Fruit fly (Drosophila melanogaster) whole organism, embryonic: ENCODE results near the gene CG17224.
A peak's percentile ranks its signal among the peaks of the same experiment; 100 is the strongest.

Experiments
- Adf1 ChIP-seq: fragments of 200-800 bp; sonication (Bioruptor generic); IDR thresholded peaks from 2 replicates; pipeline ENCODE4 v1.3.6; 2022; ENCODE audit warnings: missing biosample characterization, missing genetic modification characterization
- Atf-2 ChIP-seq: fragments of 200-800 bp; sonication (Bioruptor generic); optimal IDR thresholded peaks from 2 replicates; lab custom pipeline; 2016; ENCODE audit warnings: missing biosample characterization, missing genetic modification characterization
- Bdp1 ChIP-seq: fragments of 200-800 bp; sonication (Bioruptor generic); optimal IDR thresholded peaks from 3 replicates; lab custom pipeline; 2016; ENCODE audit warnings: missing biosample characterization, missing genetic modification characterization
- Blimp-1 ChIP-seq: fragments of 200-800 bp; sonication (Bioruptor generic); optimal IDR thresholded peaks from 3 replicates; lab custom pipeline; 2018; ENCODE audit warnings: missing biosample characterization, missing genetic modification characterization, mild to moderate bottlenecking, moderate library complexity, missing genetic modification reagents
- CG10147 ChIP-seq: fragments of 200-800 bp; sonication (Bioruptor generic); optimal IDR thresholded peaks from 2 replicates; lab custom pipeline; 2019; ENCODE audit warnings: missing biosample characterization, mild to moderate bottlenecking, missing genetic modification characterization, moderate library complexity
- CG10209 ChIP-seq: fragments of 200-800 bp; sonication (Bioruptor generic); optimal IDR thresholded peaks from 3 replicates; lab custom pipeline; 2017; ENCODE audit warnings: missing biosample characterization, mild to moderate bottlenecking, missing genetic modification characterization, missing genetic modification reagents
- CG10321 ChIP-seq: fragments of 200-800 bp; sonication (Bioruptor generic); IDR thresholded peaks from 2 replicates; pipeline ENCODE4 v1.3.6; 2022; ENCODE audit warnings: missing biosample characterization, missing genetic modification characterization
- CG12942 ChIP-seq: fragments of 200-800 bp; sonication (Bioruptor generic); optimal IDR thresholded peaks from 3 replicates; lab custom pipeline; 2016; ENCODE audit warnings: missing biosample characterization, missing genetic modification characterization
- CG13894 ChIP-seq: fragments of 200-800 bp; sonication (Bioruptor generic); optimal IDR thresholded peaks from 3 replicates; lab custom pipeline; 2018; ENCODE audit warnings: missing biosample characterization, mild to moderate bottlenecking, missing genetic modification characterization, moderate library complexity
- CG1647 ChIP-seq: fragments of 200-800 bp; sonication (Bioruptor generic); optimal IDR thresholded peaks from 3 replicates; lab custom pipeline; 2016; ENCODE audit warnings: missing biosample characterization, missing genetic modification characterization
- CG18619 ChIP-seq: fragments of 200-800 bp; sonication (Bioruptor generic); optimal IDR thresholded peaks from 3 replicates; lab custom pipeline; 2017; ENCODE audit warnings: missing biosample characterization, mild to moderate bottlenecking, missing genetic modification characterization
- CG32767 ChIP-seq: fragments of 200-800 bp; sonication (Bioruptor generic); IDR thresholded peaks from 2 replicates; pipeline ENCODE4 v1.3.6; 2022; ENCODE audit warnings: missing biosample characterization, missing genetic modification characterization
- CG3281 ChIP-seq: fragments of 200-800 bp; sonication (Bioruptor generic); optimal IDR thresholded peaks from 3 replicates; lab custom pipeline; 2017; ENCODE audit warnings: missing biosample characterization, mild to moderate bottlenecking, missing genetic modification characterization
- CG3995 ChIP-seq: fragments of 200-800 bp; sonication (Bioruptor generic); optimal IDR thresholded peaks from 3 replicates; lab custom pipeline; 2016; ENCODE audit warnings: missing biosample characterization, missing genetic modification characterization
- CG4328 ChIP-seq: fragments of 200-800 bp; sonication (Bioruptor generic); optimal IDR thresholded peaks from 3 replicates; lab custom pipeline; 2017; ENCODE audit warnings: missing biosample characterization, missing genetic modification reagents, missing genetic modification characterization
- CG4404 ChIP-seq: fragments of 200-800 bp; sonication (Bioruptor generic); IDR thresholded peaks from 2 replicates; pipeline ENCODE4 v1.3.6; 2022; ENCODE audit warnings: missing biosample characterization, missing genetic modification characterization
- CG4424 ChIP-seq: fragments of 200-800 bp; sonication (Bioruptor generic); optimal IDR thresholded peaks from 3 replicates; lab custom pipeline; 2016; ENCODE audit warnings: missing biosample characterization, missing genetic modification characterization
- CG6175 ChIP-seq: fragments of 200-800 bp; sonication (Bioruptor generic); IDR thresholded peaks from 3 replicates; pipeline ENCODE4 v1.3.6; 2022; ENCODE audit warnings: missing biosample characterization, missing genetic modification characterization
- CG7839 ChIP-seq: fragments of 200-800 bp; sonication (Bioruptor generic); optimal IDR thresholded peaks from 3 replicates; lab custom pipeline; 2018; ENCODE audit warnings: missing biosample characterization, mild to moderate bottlenecking, missing genetic modification characterization, moderate library complexity
- CG9437 ChIP-seq: fragments of 200-800 bp; sonication (Bioruptor generic); optimal IDR thresholded peaks from 2 replicates; lab custom pipeline; 2018; ENCODE audit warnings: missing biosample characterization, mild to moderate bottlenecking, missing genetic modification characterization
- CG9609 ChIP-seq: fragments of 200-800 bp; sonication (Bioruptor generic); optimal IDR thresholded peaks from 3 replicates; lab custom pipeline; 2016; ENCODE audit warnings: missing biosample characterization, missing genetic modification characterization
- CG9876 ChIP-seq: fragments of 200-800 bp; sonication (Bioruptor generic); optimal IDR thresholded peaks from 2 replicates; lab custom pipeline; 2016; ENCODE audit warnings: missing biosample characterization, missing genetic modification characterization
- CrebB ChIP-seq: fragments of 200-800 bp; sonication (Bioruptor generic); optimal IDR thresholded peaks from 3 replicates; lab custom pipeline; 2018; ENCODE audit warnings: missing biosample characterization, mild to moderate bottlenecking, missing genetic modification characterization
- Dip2 ChIP-seq: fragments of 200-800 bp; sonication (Bioruptor generic); IDR thresholded peaks from 2 replicates; pipeline ENCODE4 v1.3.6; 2022; ENCODE audit warnings: missing biosample characterization, missing genetic modification characterization
- Dip3 ChIP-seq: fragments of 200-800 bp; sonication (Bioruptor generic); optimal IDR thresholded peaks from 3 replicates; lab custom pipeline; 2016; ENCODE audit warnings: missing biosample characterization, missing genetic modification characterization
- Doc3 ChIP-seq: fragments of 200-800 bp; sonication (Bioruptor generic); IDR thresholded peaks from 3 replicates; pipeline ENCODE4 v1.3.6; 2022; ENCODE audit warnings: missing biosample characterization, missing genetic modification characterization; ENCODE audit not compliant: partially characterized antibody
- Ets97D ChIP-seq: fragments of 200-800 bp; sonication (Bioruptor generic); optimal IDR thresholded peaks from 3 replicates; lab custom pipeline; 2016; ENCODE audit warnings: missing biosample characterization, missing genetic modification characterization
- HLH4C ChIP-seq: fragments of 200-800 bp; sonication (Bioruptor generic); IDR thresholded peaks from 3 replicates; pipeline ENCODE4 v1.3.6; 2022; ENCODE audit warnings: missing biosample characterization, missing genetic modification characterization; ENCODE audit not compliant: partially characterized antibody
- Nf-YA ChIP-seq: fragments of 200-800 bp; sonication (Bioruptor generic); IDR thresholded peaks from 2 replicates; pipeline ENCODE4 v1.3.6; 2022; ENCODE audit warnings: missing biosample characterization, missing genetic modification characterization
- PHDP ChIP-seq: fragments of 200-800 bp; sonication (Bioruptor generic); optimal IDR thresholded peaks from 3 replicates; lab custom pipeline; 2018; ENCODE audit warnings: missing biosample characterization, mild to moderate bottlenecking, missing genetic modification characterization, moderate library complexity
- Ravus ChIP-seq: fragments of 200-800 bp; sonication (Bioruptor generic); IDR thresholded peaks from 2 replicates; pipeline ENCODE4 v1.3.6; 2022; ENCODE audit warnings: missing biosample characterization, missing genetic modification characterization
- Rfx ChIP-seq: fragments of 200-800 bp; sonication (Bioruptor generic); IDR thresholded peaks from 2 replicates; pipeline ENCODE4 v1.3.6; 2022; ENCODE audit warnings: missing biosample characterization, missing genetic modification characterization
- Sry-β ChIP-seq: fragments of 200-800 bp; sonication (Bioruptor generic); optimal IDR thresholded peaks from 2 replicates; lab custom pipeline; 2018; ENCODE audit warnings: missing biosample characterization, mild to moderate bottlenecking, missing genetic modification characterization, moderate library complexity
- chinmo ChIP-seq: fragments of 200-800 bp; sonication (Bioruptor generic); IDR thresholded peaks from 4 replicates; pipeline ENCODE4 v1.3.6; 2022; ENCODE audit warnings: missing biosample characterization, missing genetic modification characterization; ENCODE audit not compliant: partially characterized antibody
- emc ChIP-seq: fragments of 200-800 bp; sonication (Bioruptor generic); optimal IDR thresholded peaks from 2 replicates; lab custom pipeline; 2016; ENCODE audit warnings: missing biosample characterization, missing genetic modification characterization
- fd64A ChIP-seq: fragments of 200-800 bp; sonication (Bioruptor generic); optimal IDR thresholded peaks from 3 replicates; lab custom pipeline; 2018; ENCODE audit warnings: missing biosample characterization, mild to moderate bottlenecking, missing genetic modification characterization
- fu2 ChIP-seq: fragments of 200-800 bp; sonication (Bioruptor generic); optimal IDR thresholded peaks from 2 replicates; lab custom pipeline; 2016; ENCODE audit warnings: missing biosample characterization, missing genetic modification characterization
- gcm ChIP-seq: fragments of 200-800 bp; sonication (Bioruptor generic); optimal IDR thresholded peaks from 2 replicates; lab custom pipeline; 2019; ENCODE audit warnings: missing biosample characterization, mild to moderate bottlenecking, missing genetic modification characterization, moderate library complexity
- gsb ChIP-seq: fragments of 200-800 bp; sonication (Bioruptor generic); IDR thresholded peaks from 2 replicates; pipeline ENCODE4 v1.3.6; 2022; ENCODE audit warnings: missing biosample characterization, missing genetic modification characterization
- her ChIP-seq: fragments of 200-800 bp; sonication (Bioruptor generic); optimal IDR thresholded peaks from 2 replicates; lab custom pipeline; 2016; ENCODE audit warnings: missing biosample characterization, missing genetic modification characterization
- inv ChIP-seq: fragments of 200-800 bp; sonication (Bioruptor generic); IDR thresholded peaks from 2 replicates; pipeline ENCODE4 v1.3.6; 2022; ENCODE audit warnings: missing biosample characterization, missing genetic modification characterization; ENCODE audit not compliant: partially characterized antibody
- lov ChIP-seq, 2 experiments: fragments of 200-800 bp in 1 of 2; fragments of >200 bp in 1 of 2; sonication (Bioruptor generic) in 1 of 2; IDR thresholded peaks in 1 of 2; optimal IDR thresholded peaks in 1 of 2; 2 replicates in 1 of 2; 3 replicates in 1 of 2; pipeline versions ENCODE4 v1.3.6 to Lab custom; 2017 to 2022; ENCODE audit warnings: missing biosample characterization in 1 of 2, missing genetic modification characterization in 1 of 2
- mld ChIP-seq: fragments of 200-800 bp; sonication (Bioruptor generic); IDR thresholded peaks from 3 replicates; pipeline ENCODE4 v1.3.6; 2022; ENCODE audit warnings: missing biosample characterization, missing genetic modification characterization; ENCODE audit not compliant: partially characterized antibody
- nau ChIP-seq: fragments of 200-800 bp; sonication (Bioruptor generic); optimal IDR thresholded peaks from 3 replicates; lab custom pipeline; 2017; ENCODE audit warnings: missing biosample characterization, mild to moderate bottlenecking, missing genetic modification characterization, missing genetic modification reagents
- onecut ChIP-seq: fragments of 200-800 bp; sonication (Bioruptor generic); IDR thresholded peaks from 2 replicates; pipeline ENCODE4 v1.3.6; 2022; ENCODE audit warnings: missing biosample characterization, missing genetic modification characterization
- otp ChIP-seq: fragments of 200-800 bp; sonication (Bioruptor generic); IDR thresholded peaks from 3 replicates; pipeline ENCODE4, ENCODE4 v1.3.6; 2022; ENCODE audit warnings: missing biosample characterization, missing genetic modification characterization
- peb ChIP-seq: fragments of 200-800 bp; sonication (Bioruptor generic); IDR thresholded peaks from 2 replicates; pipeline ENCODE4 v1.3.6; 2022; ENCODE audit warnings: missing biosample characterization, missing genetic modification characterization
- pzg ChIP-seq: fragments of 200-800 bp; sonication (Bioruptor generic); optimal IDR thresholded peaks from 3 replicates; lab custom pipeline; 2018; ENCODE audit warnings: missing biosample characterization, mild to moderate bottlenecking, missing genetic modification characterization, moderate library complexity
- sqz ChIP-seq: fragments of 200-800 bp; sonication (Bioruptor generic); optimal IDR thresholded peaks from 3 replicates; lab custom pipeline; 2018; ENCODE audit warnings: missing biosample characterization, mild to moderate bottlenecking, missing genetic modification characterization
- wdn ChIP-seq: fragments of 200-800 bp; sonication (Bioruptor generic); IDR thresholded peaks from 2 replicates; pipeline ENCODE4 v1.3.6; 2022; ENCODE audit warnings: missing biosample characterization, missing genetic modification characterization
- zfh1 ChIP-seq: fragments of 200-800 bp; sonication (Bioruptor generic); IDR thresholded peaks from 3 replicates; pipeline ENCODE4 v1.3.6; 2022; ENCODE audit warnings: missing biosample characterization, missing genetic modification characterization

Gene CG17224

dm6 chr2L:3029012-3029411 lies 10.9 kb upstream of the CG17224 start, which contains the start of the genes Sf3b2 and CG17219 (continued):
- no peak for TF ChIP-seq onecut (GFP tag; lab: Robert Waterston, UW)
- TF ChIP-seq CG9876 (GFP tag; lab: Kevin White, UChicago) = no peak
- no peak for TF ChIP-seq peb
- no peak for TF ChIP-seq fu2 (GFP tag; lab: Kevin White, UChicago)
- TF ChIP-seq Sry-β (GFP tag; lab: Kevin White, UChicago) = peak; percentile 45
- no peak for TF ChIP-seq PHDP
- no peak for TF ChIP-seq Atf-2 (GFP tag; lab: Kevin White, UChicago)
- no peak for TF ChIP-seq CG32767 (GFP tag; lab: Robert Waterston, UW)
- no peak for TF ChIP-seq CG10147 (GFP tag; lab: Kevin White, UChicago)
- no peak for TF ChIP-seq CG4328 (GFP tag; lab: Kevin White, UChicago)
- no peak for TF ChIP-seq Adf1 (GFP tag; lab: Robert Waterston, UW)
- TF ChIP-seq gsb (GFP tag; lab: Robert Waterston, UW) = no peak
- TF ChIP-seq HLH4C (GFP tag; lab: Robert Waterston, UW) = peak; percentile 58; the same call in 2 of the 3 replicates
- TF ChIP-seq CG12942 (GFP tag; lab: Kevin White, UChicago) = no peak
- no peak for TF ChIP-seq CG6175
- peak; percentile 89 for TF ChIP-seq pzg (GFP tag; lab: Kevin White, UChicago)
- TF ChIP-seq CrebB = no peak
- TF ChIP-seq Blimp-1 (GFP tag; lab: Kevin White, UChicago) = no peak
- 0 out of 3 replicates have a peak, but pooled peaks have one; percentile 32 for TF ChIP-seq mld (GFP tag; lab: Robert Waterston, UW)
- no peak for TF ChIP-seq emc (GFP tag; lab: Kevin White, UChicago)
- no peak for TF ChIP-seq CG18619 (GFP tag; lab: Kevin White, UChicago)
- TF ChIP-seq CG7839 (tag; lab: Kevin White, UChicago) = no peak
- no peak for TF ChIP-seq Nf-YA (GFP tag; lab: Robert Waterston, UW)
- peak; percentile 39; the same call in 1 of the 2 replicates for TF ChIP-seq Rfx (GFP tag; lab: Robert Waterston, UW)
- TF ChIP-seq CG4424 (GFP tag; lab: Kevin White, UChicago) = no peak
- TF ChIP-seq CG13894 (tag; lab: Kevin White, UChicago) = no peak
- no peak for TF ChIP-seq CG3281 (GFP tag; lab: Kevin White, UChicago)
- no peak for TF ChIP-seq CG9437
- TF ChIP-seq inv = peak; percentile 50; the same call in 1 of the 2 replicates
- no peak for TF ChIP-seq lov (optimal IDR thresholded peaks at IDR 0.05; lab: Kevin White, UChicago)
- no peak for TF ChIP-seq lov (GFP tag; IDR thresholded peaks at IDR 0.05; lab: Robert Waterston, UW)
- no peak for TF ChIP-seq Bdp1 (GFP tag; lab: Kevin White, UChicago)
- peak; percentile 53; the same call in 2 of the 3 replicates for TF ChIP-seq Doc3 (GFP tag; lab: Robert Waterston, UW)
- no peak for TF ChIP-seq Dip3 (GFP tag; lab: Kevin White, UChicago)
- TF ChIP-seq CG10209 = no peak
- no peak for TF ChIP-seq CG9609 (GFP tag; lab: Kevin White, UChicago)
- no peak for TF ChIP-seq CG10321 (GFP tag; lab: Robert Waterston, UW)
- TF ChIP-seq CG4404 (GFP tag; lab: Robert Waterston, UW) = no peak
- TF ChIP-seq gcm (GFP tag; lab: Kevin White, UChicago) = no peak
- no peak for TF ChIP-seq otp
- TF ChIP-seq nau (GFP tag; lab: Kevin White, UChicago) = no peak
- no peak for TF ChIP-seq chinmo (GFP tag; lab: Robert Waterston, UW)
- TF ChIP-seq CG1647 (GFP tag; lab: Kevin White, UChicago) = no peak
- TF ChIP-seq Ets97D (GFP tag; lab: Kevin White, UChicago) = peak; percentile 9
- TF ChIP-seq CG3995 (GFP tag; lab: Kevin White, UChicago) = no peak
- TF ChIP-seq fd64A (GFP tag; lab: Kevin White, UChicago) = no peak
- TF ChIP-seq Ravus (GFP tag; lab: Robert Waterston, UW) = no peak
- TF ChIP-seq wdn (GFP tag; lab: Robert Waterston, UW) = no peak
- TF ChIP-seq Dip2 (GFP tag; lab: Robert Waterston, UW) = no peak
- no peak for TF ChIP-seq her
- TF ChIP-seq sqz (GFP tag; lab: Kevin White, UChicago) = no peak
- TF ChIP-seq zfh1 (GFP tag; lab: Robert Waterston, UW) = no peak
